Fruit fly (Drosophila melanogaster): ENCODE results near the gene CG10301.

DNA sequence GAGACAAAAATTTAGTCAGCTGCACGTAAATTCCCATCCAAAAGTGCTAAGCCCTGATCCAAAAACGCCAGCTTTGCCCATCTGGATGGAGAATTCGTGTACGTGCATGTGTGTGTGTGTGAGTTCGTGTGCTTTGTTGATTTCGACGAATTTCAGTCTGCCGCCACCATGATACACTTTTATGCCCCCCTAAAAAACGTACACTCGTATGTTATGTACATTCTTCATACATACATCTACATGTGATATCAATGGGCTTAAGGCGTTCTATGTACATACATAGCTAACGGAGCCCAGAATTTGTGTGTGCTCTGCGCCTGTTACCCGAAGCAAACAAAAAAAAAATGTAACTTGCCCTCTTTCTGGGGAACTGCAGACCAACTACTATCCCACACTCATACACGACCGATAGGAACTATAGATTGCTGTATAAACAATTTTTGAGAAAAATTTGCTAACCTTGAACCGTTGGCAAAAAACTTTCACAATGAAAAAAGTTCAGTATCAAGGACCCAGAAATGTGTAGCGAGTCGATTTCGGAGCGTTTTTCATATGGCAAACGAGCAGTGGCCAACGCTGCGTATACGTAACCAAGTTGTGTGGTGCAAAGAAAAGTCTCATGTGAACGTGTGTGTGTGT is 15.9 kb downstream of the CG10301 start:
- no peak for TF ChIP-seq CG9705 (GFP tag; optimal IDR thresholded peaks at IDR 0.05)
- no peak for TF ChIP-seq dsf (GFP tag; optimal IDR thresholded peaks at IDR 0.05; ENCODE audit: borderline replicate concordance)
- TF ChIP-seq Hr83 (GFP tag; optimal IDR thresholded peaks at IDR 0.05; ENCODE audit: poor library complexity, severe bottlenecking): peak; percentile 21
- no peak for TF ChIP-seq dmrt93B (GFP tag; optimal IDR thresholded peaks at IDR 0.05)
- peak; percentile 43 for TF ChIP-seq OdsH (GFP tag; optimal IDR thresholded peaks at IDR 0.05)
- no peak for TF ChIP-seq usp (GFP tag; optimal IDR thresholded peaks at IDR 0.05)
- TF ChIP-seq Mio (GFP tag; optimal IDR thresholded peaks at IDR 0.05): no peak
- TF ChIP-seq lola (GFP tag; optimal IDR thresholded peaks at IDR 0.05): no peak
- no peak for TF ChIP-seq Dif (GFP tag; optimal IDR thresholded peaks at IDR 0.05; ENCODE audit: partially characterized antibody)
- no peak for TF ChIP-seq Abd-B (GFP tag; optimal IDR thresholded peaks at IDR 0.05)
- TF ChIP-seq dl (GFP tag; optimal IDR thresholded peaks at IDR 0.05; ENCODE audit: insufficient read depth in 1 of 2, partially characterized antibody in 2 of 2): no peak
- TF ChIP-seq br (GFP tag; optimal IDR thresholded peaks at IDR 0.05): peak; percentile 42
- no peak for TF ChIP-seq Dfd (GFP tag; optimal IDR thresholded peaks at IDR 0.05)
